ENCODE assay signal across 5 worm cellular contexts in the genomic region with DNA sequence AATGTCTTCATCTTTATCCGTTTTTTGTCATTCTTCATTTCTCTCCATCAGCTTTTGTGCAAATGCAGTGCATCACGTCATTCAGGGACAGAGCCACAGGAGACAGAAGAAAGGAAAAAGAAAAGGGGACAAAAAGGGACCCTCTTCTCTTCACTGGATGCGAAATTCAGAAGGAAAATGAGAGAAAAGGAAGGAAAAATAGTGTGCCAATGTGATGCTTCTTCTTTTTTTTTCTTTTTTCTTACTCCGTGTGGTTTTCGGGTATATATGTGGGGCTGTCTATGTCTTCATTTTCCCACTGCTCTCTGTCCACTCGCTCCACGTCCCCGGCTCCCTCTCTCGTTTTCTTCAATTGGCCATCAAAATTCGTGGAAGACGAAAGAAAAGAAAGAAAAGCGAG.
TF ChIP-seq lines count a peak whose summit lies in the region.

No protein-coding gene starts in this region.

TF ChIP-seq in whole organism, L1 larva, 84 proteins besides CTCF, POLR2A, EP300 and RAD21 (continued from another document):
- peak; percentile 46 for TF ChIP-seq lin-39 (tag; optimal IDR thresholded peaks at IDR 0.05; lab: Kevin White, UChicago)
- TF ChIP-seq zag-1 (tag; optimal IDR thresholded peaks at IDR 0.05; lab: Kevin White, UChicago) = peak; percentile 83
- no peak for TF ChIP-seq ces-1 (GFP tag; optimal IDR thresholded peaks at IDR 0.05; lab: Kevin White, UChicago)
- TF ChIP-seq fkh-4 (tag; optimal IDR thresholded peaks at IDR 0.05; lab: Kevin White, UChicago; ENCODE audit: borderline replicate concordance) = no peak
- TF ChIP-seq swsn-7 (tag; optimal IDR thresholded peaks at IDR 0.05; lab: Kevin White, UChicago) = peak; percentile 23
- no peak for TF ChIP-seq efl-1 (optimal IDR thresholded peaks at IDR 0.05; lab: Kevin White, UChicago)
- TF ChIP-seq efl-1 (GFP tag; optimal IDR thresholded peaks at IDR 0.05 in 1 of 2; lab: Kevin White, UChicago) = peak in 1 of 2 experiments; percentile 3
- no peak for TF ChIP-seq C16A3.4 (tag; optimal IDR thresholded peaks at IDR 0.05; lab: Kevin White, UChicago)
- TF ChIP-seq ceh-8 (GFP tag; optimal IDR thresholded peaks at IDR 0.05; lab: Kevin White, UChicago) = peak; percentile 10
- peak; percentile 14; the same call in 1 of the 2 replicates for TF ChIP-seq isw-1 (GFP tag; IDR thresholded peaks at IDR 0.05; lab: Robert Waterston, UW)
- TF ChIP-seq fkh-10 (GFP tag; optimal IDR thresholded peaks at IDR 0.05; lab: Kevin White, UChicago) = peak; percentile 89
- no peak for TF ChIP-seq irx-1 (tag; optimal IDR thresholded peaks at IDR 0.05; lab: Kevin White, UChicago)
- TF ChIP-seq snu-23 (GFP tag; optimal IDR thresholded peaks at IDR 0.05; lab: Kevin White, UChicago) = peak; percentile 59
- no peak for TF ChIP-seq skn-1 (tag; optimal IDR thresholded peaks at IDR 0.05; lab: Kevin White, UChicago)
- no peak for TF ChIP-seq nhr-28 (tag; optimal IDR thresholded peaks at IDR 0.05; lab: Kevin White, UChicago)
- peak; percentile 24 to 65 for TF ChIP-seq lsy-2 (tag; optimal IDR thresholded peaks at IDR 0.05; lab: Kevin White, UChicago)
- TF ChIP-seq hlh-17 (GFP tag; optimal IDR thresholded peaks at IDR 0.05; lab: Kevin White, UChicago; ENCODE audit: borderline replicate concordance) = no peak
- TF ChIP-seq lin-35 (GFP tag; optimal IDR thresholded peaks at IDR 0.05; lab: Kevin White, UChicago) = peak in 1 of 2 experiments; percentile 31
- TF ChIP-seq grh-1 (GFP tag; IDR thresholded peaks at IDR 0.05; lab: Robert Waterston, UW) = no peak
- no peak for TF ChIP-seq efl-3 (GFP tag; optimal IDR thresholded peaks at IDR 0.05; lab: Kevin White, UChicago)

TF ChIP-seq in whole organism, L2 larva, 48 proteins besides CTCF, POLR2A, EP300 and RAD21 (continued from another document and continues in another):
- TF ChIP-seq nhr-10 (tag; optimal IDR thresholded peaks at IDR 0.05; lab: Kevin White, UChicago) (no peak), mab-5 (tag; optimal IDR thresholded peaks at IDR 0.05; lab: Kevin White, UChicago) (no peak), nhr-12 (tag; optimal IDR thresholded peaks at IDR 0.05; lab: Kevin White, UChicago) (no peak), ama-1 (optimal IDR thresholded peaks at IDR 0.05; lab: Kevin White, UChicago) (no peak), nhr-129 (tag; optimal IDR thresholded peaks at IDR 0.05; lab: Kevin White, UChicago) (peak; percentile 79), zag-1 (tag; optimal IDR thresholded peaks at IDR 0.05; lab: Kevin White, UChicago) (peak; percentile 89), F13H6.1 (tag; optimal IDR thresholded peaks at IDR 0.05; lab: Kevin White, UChicago) (peak; percentile 68), ZK546.5 (tag; optimal IDR thresholded peaks at IDR 0.05; lab: Kevin White, UChicago) (no peak), mdl-1 (tag; optimal IDR thresholded peaks at IDR 0.05; lab: Kevin White, UChicago) (peak in 1 of 2 experiments; percentile 45), aly-2 (tag; optimal IDR thresholded peaks at IDR 0.05; lab: Kevin White, UChicago) (no peak), snpc-4 (tag; optimal IDR thresholded peaks at IDR 0.05; lab: Kevin White, UChicago) (no peak), unc-39 (tag; optimal IDR thresholded peaks at IDR 0.05; lab: Kevin White, UChicago) (no peak), fos-1 (tag; optimal IDR thresholded peaks at IDR 0.05; lab: Kevin White, UChicago) (no peak), ceh-16 (tag; optimal IDR thresholded peaks at IDR 0.05; lab: Kevin White, UChicago) (no peak), nhr-21 (tag; optimal IDR thresholded peaks at IDR 0.05; lab: Kevin White, UChicago) (no peak), elt-1 (tag; optimal IDR thresholded peaks at IDR 0.05; lab: Kevin White, UChicago) (no peak), gmeb-1 (tag; optimal IDR thresholded peaks at IDR 0.05; lab: Kevin White, UChicago) (no peak), ztf-11 (tag; optimal IDR thresholded peaks at IDR 0.05; lab: Kevin White, UChicago) (no peak), egl-27 (tag; optimal IDR thresholded peaks at IDR 0.05; lab: Kevin White, UChicago) (no peak), nhr-237 (tag; optimal IDR thresholded peaks at IDR 0.05; lab: Kevin White, UChicago) (no peak), sma-9 (GFP tag; optimal IDR thresholded peaks at IDR 0.05; lab: Kevin White, UChicago) (peak; percentile 71), sma-9 (tag; optimal IDR thresholded peaks at IDR 0.05; lab: Kevin White, UChicago) (no peak), C34F6.9 (tag; optimal IDR thresholded peaks at IDR 0.05; lab: Kevin White, UChicago) (peak; percentile 68), nhr-77 (tag; optimal IDR thresholded peaks at IDR 0.05; lab: Kevin White, UChicago) (no peak), unc-62 (GFP tag; optimal IDR thresholded peaks at IDR 0.05; lab: Kevin White, UChicago) (no peak), sma-3 (GFP tag; optimal IDR thresholded peaks at IDR 0.05; lab: Kevin White, UChicago) (no peak), skn-1 (tag; optimal IDR thresholded peaks at IDR 0.05; lab: Kevin White, UChicago) (no peak), ztf-1 (GFP tag; conservative IDR thresholded peaks at IDR 0.05; lab: Robert Waterston, UW) (no peak), nhr-23 (tag; optimal IDR thresholded peaks at IDR 0.05; lab: Kevin White, UChicago) (no peak)

TF ChIP-seq in whole organism, L4 larva, 104 proteins besides CTCF, POLR2A, EP300 and RAD21 (continued from another document):
- TF ChIP-seq hlh-30 (tag; optimal IDR thresholded peaks at IDR 0.05; lab: Kevin White, UChicago; ENCODE audit: insufficient read depth) (peak; percentile 35), egl-43 (GFP tag; IDR thresholded peaks at IDR 0.05; lab: Robert Waterston, UW) (0 out of 2 replicates have a peak, but pooled peaks have one; percentile 18)

TF ChIP-seq in whole organism, late embryonic, 69 proteins besides CTCF, POLR2A, EP300 and RAD21 (continued from another document):
- TF ChIP-seq K09A11.1 (tag; optimal IDR thresholded peaks at IDR 0.05; lab: Kevin White, UChicago; ENCODE audit: insufficient read depth) (no peak), ets-4 (tag; optimal IDR thresholded peaks at IDR 0.05; lab: Kevin White, UChicago) (no peak), che-1 (tag; optimal IDR thresholded peaks at IDR 0.05; lab: Kevin White, UChicago) (no peak), ama-1 (optimal IDR thresholded peaks at IDR 0.05; lab: Kevin White, UChicago) (no peak), unc-42 (tag; optimal IDR thresholded peaks at IDR 0.05; lab: Kevin White, UChicago) (peak; percentile 78), sdc-2 (tag; optimal IDR thresholded peaks at IDR 0.05; lab: Kevin White, UChicago) (no peak), nhr-232 (tag; optimal IDR thresholded peaks at IDR 0.05; lab: Kevin White, UChicago) (no peak), C08G9.2 (tag; optimal IDR thresholded peaks at IDR 0.05; lab: Kevin White, UChicago) (no peak), pat-9 (tag; optimal IDR thresholded peaks at IDR 0.05; lab: Kevin White, UChicago) (no peak), ceh-2 (tag; optimal IDR thresholded peaks at IDR 0.05; lab: Kevin White, UChicago) (no peak), madf-2 (tag; optimal IDR thresholded peaks at IDR 0.05; lab: Kevin White, UChicago) (no peak), Y22D7AL.16 (tag; optimal IDR thresholded peaks at IDR 0.05; lab: Kevin White, UChicago) (no peak), ceh-45 (GFP tag; IDR thresholded peaks at IDR 0.05; lab: Robert Waterston, UW) (no peak), dve-1 (tag; optimal IDR thresholded peaks at IDR 0.05; lab: Kevin White, UChicago) (no peak), ceh-14 (tag; optimal IDR thresholded peaks at IDR 0.05; lab: Kevin White, UChicago) (peak; percentile 27), ceh-18 (tag; optimal IDR thresholded peaks at IDR 0.05; lab: Kevin White, UChicago) (peak; percentile 67), tbx-2 (tag; optimal IDR thresholded peaks at IDR 0.05; lab: Kevin White, UChicago) (peak; percentile 42), ceh-34 (tag; optimal IDR thresholded peaks at IDR 0.05; lab: Kevin White, UChicago) (no peak), ceh-19 (GFP tag; optimal IDR thresholded peaks at IDR 0.05; lab: Kevin White, UChicago) (no peak), nhr-11 (tag; optimal IDR thresholded peaks at IDR 0.05; lab: Kevin White, UChicago) (no peak), gmeb-2 (tag; optimal IDR thresholded peaks at IDR 0.05; lab: Kevin White, UChicago) (no peak), hlh-8 (tag; optimal IDR thresholded peaks at IDR 0.05; lab: Kevin White, UChicago) (no peak), mec-3 (tag; optimal IDR thresholded peaks at IDR 0.05; lab: Kevin White, UChicago; ENCODE audit: borderline replicate concordance) (no peak), ceh-31 (tag; optimal IDR thresholded peaks at IDR 0.05; lab: Kevin White, UChicago) (peak; percentile 60), sox-2 (GFP tag; IDR thresholded peaks at IDR 0.05; lab: Robert Waterston, UW) (no peak), elt-4 (tag; optimal IDR thresholded peaks at IDR 0.05; lab: Kevin White, UChicago) (no peak), fkh-10 (GFP tag; optimal IDR thresholded peaks at IDR 0.05; lab: Kevin White, UChicago) (no peak)
TF ChIP-seq in whole organism, late embryonic: peak in this region for 5.

TF ChIP-seq in whole organism, young adult, 124 proteins besides CTCF, POLR2A, EP300 and RAD21 (continued from another document):
- TF ChIP-seq dpff-1 (tag; optimal IDR thresholded peaks at IDR 0.05; lab: Kevin White, UChicago) (no peak), unc-62 (GFP tag; optimal IDR thresholded peaks at IDR 0.05; lab: Kevin White, UChicago) (no peak), snpc-4 (GFP tag; optimal IDR thresholded peaks at IDR 0.05; lab: Kevin White, UChicago) (no peak), snpc-4 (tag; optimal IDR thresholded peaks at IDR 0.05; lab: Kevin White, UChicago) (no peak), K12H6.12 (tag; optimal IDR thresholded peaks at IDR 0.05; lab: Kevin White, UChicago) (peak; percentile 39), lir-1 (GFP tag; conservative IDR thresholded peaks at IDR 0.05; lab: Robert Waterston, UW) (no peak), aptf-3 (GFP tag; IDR thresholded peaks at IDR 0.05; lab: Robert Waterston, UW) (no peak), F10E7.11 (tag; optimal IDR thresholded peaks at IDR 0.05; lab: Kevin White, UChicago) (no peak), lsy-27 (tag; optimal IDR thresholded peaks at IDR 0.05; lab: Kevin White, UChicago; ENCODE audit: borderline replicate concordance, insufficient read depth) (no peak), snpc-1.3 (tag; optimal IDR thresholded peaks at IDR 0.05; lab: Kevin White, UChicago; ENCODE audit: insufficient read depth) (no peak)
TF ChIP-seq in whole organism, young adult: peak in this region for 4.
